Fruit fly (Drosophila melanogaster) whole organism, wandering third instar larva: ENCODE measurements around the gene CG16710.
A peak's percentile ranks its signal among the peaks of the same experiment; 100 is the strongest.

Source experiments
- Abd-B ChIP-seq: fragments of >200 bp; optimal IDR thresholded peaks from 2 replicates; lab custom pipeline; 2017; ENCODE audit warnings: missing biosample characterization, missing genetic modification characterization
- CG32264 ChIP-seq: fragments of 200-800 bp; sonication (Bioruptor generic); optimal IDR thresholded peaks from 2 replicates; lab custom pipeline; 2016; ENCODE audit warnings: missing biosample characterization, missing genetic modification characterization
- CG9705 ChIP-seq: fragments of 200-800 bp; sonication (Bioruptor generic); optimal IDR thresholded peaks from 2 replicates; lab custom pipeline; 2018; ENCODE audit warnings: missing biosample characterization, mild to moderate bottlenecking, missing genetic modification characterization
- CrebA ChIP-seq: fragments of 200-800 bp; sonication (Bioruptor generic); optimal IDR thresholded peaks from 2 replicates; lab custom pipeline; 2016; ENCODE audit warnings: missing biosample characterization, mild to moderate bottlenecking, missing genetic modification characterization, borderline replicate concordance
- Dfd ChIP-seq: fragments of >200 bp; optimal IDR thresholded peaks from 2 replicates; lab custom pipeline; 2017; ENCODE audit warnings: missing biosample characterization, missing genetic modification characterization
- Dif ChIP-seq: fragments of 200-275, 200-300 bp; sonication (Bioruptor generic); optimal IDR thresholded peaks from 2 replicates; lab custom pipeline; 2018; ENCODE audit warnings: missing biosample characterization, missing genetic modification characterization; ENCODE audit not compliant: partially characterized antibody
- GATAd ChIP-seq: sonication (Bioruptor generic); optimal IDR thresholded peaks from 2 replicates; lab custom pipeline; 2016; ENCODE audit warnings: missing biosample characterization, missing genetic modification characterization
- HLH106 ChIP-seq: fragments of 200-800 bp; optimal IDR thresholded peaks from 3 replicates; lab custom pipeline; 2019; ENCODE audit warnings: missing biosample characterization, mild to moderate bottlenecking, missing genetic modification characterization, moderate library complexity
- Hnf4 ChIP-seq: fragments of 200-800 bp; sonication (Bioruptor generic); optimal IDR thresholded peaks from 2 replicates; lab custom pipeline; 2016; ENCODE audit warnings: missing biosample characterization, mild to moderate bottlenecking, missing genetic modification characterization
- Hr78 ChIP-seq: fragments of >200 bp; optimal IDR thresholded peaks from 2 replicates; lab custom pipeline; 2017; ENCODE audit warnings: missing biosample characterization, missing genetic modification characterization
- Jra ChIP-seq: sonication (Bioruptor generic); optimal IDR thresholded peaks from 2 replicates; lab custom pipeline; 2016; ENCODE audit warnings: missing biosample characterization, missing genetic modification characterization
- Mio ChIP-seq: sonication (Bioruptor generic); optimal IDR thresholded peaks from 2 replicates; lab custom pipeline; 2016; ENCODE audit warnings: missing biosample characterization, missing genetic modification characterization
- Myc ChIP-seq: fragments of >200 bp; optimal IDR thresholded peaks from 2 replicates; lab custom pipeline; 2017
- N ChIP-seq: fragments of >200 bp; optimal IDR thresholded peaks from 2 replicates; lab custom pipeline; 2018; ENCODE audit warnings: missing biosample characterization, missing external identifiers, missing genetic modification characterization
- OdsH ChIP-seq: fragments of 200-800 bp; sonication (Bioruptor generic); optimal IDR thresholded peaks from 2 replicates; lab custom pipeline; 2016; ENCODE audit warnings: missing biosample characterization, mild to moderate bottlenecking, missing genetic modification characterization
- Rel ChIP-seq, 2 experiments: fragments of 200-800 bp; sonication (Bioruptor generic) in 1 of 2; optimal IDR thresholded peaks; 2 replicates in 1 of 2; 3 replicates in 1 of 2; lab custom pipeline; 2016 to 2019; ENCODE audit warnings: mild to moderate bottlenecking in 2 of 2, missing biosample characterization in 2 of 2, missing genetic modification characterization in 2 of 2, moderate library complexity in 1 of 2
- Sp1 ChIP-seq: fragments of 200-800 bp; sonication (Bioruptor generic); optimal IDR thresholded peaks from 3 replicates; lab custom pipeline; 2019; ENCODE audit warnings: missing biosample characterization, mild to moderate bottlenecking, missing genetic modification characterization, moderate library complexity
- Vsx2 ChIP-seq: fragments of 200-300, 225-300 bp; sonication (Bioruptor generic); optimal IDR thresholded peaks from 2 replicates; lab custom pipeline; 2018; ENCODE audit warnings: missing biosample characterization, missing genetic modification characterization; ENCODE audit not compliant: partially characterized antibody
- br ChIP-seq: fragments of 200-800 bp; sonication (Bioruptor generic); optimal IDR thresholded peaks from 2 replicates; lab custom pipeline; 2016; ENCODE audit warnings: missing biosample characterization, missing genetic modification characterization
- brk ChIP-seq: fragments of 200-800 bp; sonication (Bioruptor generic); optimal IDR thresholded peaks from 2 replicates; lab custom pipeline; 2016; ENCODE audit warnings: missing biosample characterization, mild to moderate bottlenecking, missing genetic modification characterization
- dl ChIP-seq, 2 experiments: fragments of 175-275, 200-275 bp in 1 of 2; fragments of 200-275 bp in 1 of 2; sonication (Bioruptor generic); optimal IDR thresholded peaks; lab custom pipeline; 2018; ENCODE audit warnings: mild to moderate bottlenecking in 2 of 2, missing biosample characterization in 2 of 2, missing genetic modification characterization in 2 of 2, moderate library complexity in 2 of 2; ENCODE audit not compliant: partially characterized antibody in 2 of 2, insufficient read depth in 1 of 2
- dmrt93B ChIP-seq: fragments of 200-800 bp; sonication (Bioruptor generic); optimal IDR thresholded peaks from 2 replicates; lab custom pipeline; 2018; ENCODE audit warnings: missing biosample characterization, mild to moderate bottlenecking, missing genetic modification characterization
- dsf ChIP-seq: sonication (Bioruptor generic); optimal IDR thresholded peaks from 2 replicates; lab custom pipeline; 2016; ENCODE audit warnings: missing biosample characterization, missing genetic modification characterization, borderline replicate concordance
- ey ChIP-seq: fragments of 200-800 bp; sonication (Bioruptor generic); optimal IDR thresholded peaks from 2 replicates; lab custom pipeline; 2016; ENCODE audit warnings: missing biosample characterization, missing genetic modification characterization
- foxo ChIP-seq, 2 experiments: fragments of 200-800 bp; sonication (Bioruptor generic); optimal IDR thresholded peaks; 2 replicates in 1 of 2; 3 replicates in 1 of 2; lab custom pipeline; 2016 to 2017; ENCODE audit warnings: missing biosample characterization in 2 of 2, missing genetic modification characterization in 2 of 2
- h ChIP-seq: fragments of 200-800 bp; sonication (Bioruptor generic); optimal IDR thresholded peaks from 3 replicates; lab custom pipeline; 2016; ENCODE audit warnings: missing biosample characterization, mild to moderate bottlenecking, missing genetic modification characterization
- lola ChIP-seq: fragments of >200 bp; optimal IDR thresholded peaks from 2 replicates; lab custom pipeline; 2017; ENCODE audit warnings: missing biosample characterization, missing genetic modification characterization
- pan ChIP-seq: fragments of >200 bp; optimal IDR thresholded peaks from 2 replicates; lab custom pipeline; 2017
- psq ChIP-seq: fragments of 200-800 bp; sonication (Bioruptor generic); optimal IDR thresholded peaks from 3 replicates; lab custom pipeline; 2017; ENCODE audit warnings: missing biosample characterization, mild to moderate bottlenecking, missing genetic modification characterization, moderate library complexity
- rgr ChIP-seq: fragments of 200-800 bp; sonication (Bioruptor generic); optimal IDR thresholded peaks from 3 replicates; lab custom pipeline; 2016; ENCODE audit warnings: missing biosample characterization, mild to moderate bottlenecking, missing genetic modification characterization
- sage ChIP-seq: fragments of 200-800 bp; sonication (Bioruptor generic); optimal IDR thresholded peaks from 2 replicates; lab custom pipeline; 2016; ENCODE audit warnings: missing biosample characterization, mild to moderate bottlenecking, missing genetic modification characterization
- sv ChIP-seq: fragments of 200-800 bp; sonication (Bioruptor generic); optimal IDR thresholded peaks from 3 replicates; lab custom pipeline; 2016; ENCODE audit warnings: missing biosample characterization, missing genetic modification characterization
- tai ChIP-seq: sonication (Bioruptor generic); optimal IDR thresholded peaks from 2 replicates; lab custom pipeline; 2016; ENCODE audit warnings: missing biosample characterization, missing genetic modification characterization
- usp ChIP-seq: fragments of >200 bp; optimal IDR thresholded peaks from 2 replicates; lab custom pipeline; 2017; ENCODE audit warnings: missing biosample characterization, missing genetic modification characterization
- woc ChIP-seq: sonication (Bioruptor generic); optimal IDR thresholded peaks from 2 replicates; lab custom pipeline; 2016; ENCODE audit warnings: missing biosample characterization, mild to moderate bottlenecking, missing genetic modification characterization

CG16710 gene

dm6 chr3R:23700304-23700767 is 18.0 kb downstream of the CG16710 start, which contains the start of the genes CG31468 and Gba1a:
CG31468 (minus strand) TSS chr3R:23700354.
Gba1a (plus strand) TSS chr3R:23700621.
- peak; percentile 26 for TF ChIP-seq Vsx2 (GFP tag; lab: Kevin White, UChicago)
- no peak for TF ChIP-seq Hnf4 (GFP tag; lab: Kevin White, UChicago)
- peak; percentile 16 for TF ChIP-seq h

dm6 chr3R:23702461-23702860 is 20.2 kb downstream of the CG16710 start, which contains the start of gene Qsox4:
Qsox4 (plus strand) TSS chr3R:23702761.
- TF ChIP-seq Hnf4 (GFP tag; lab: Kevin White, UChicago) (no peak), foxo (GFP tag; optimal IDR thresholded peaks at IDR 0.05; lab: Kevin White, UChicago) (no peak), dsf (GFP tag; lab: Kevin White, UChicago) (no peak), CrebA (GFP tag; lab: Kevin White, UChicago) (no peak), pan (no peak), sage (no peak), Mio (no peak)

dm6 chr3R:23704383-23705033 is 22.2 kb downstream of the CG16710 start, which contains the start of gene Gba1b:
Gba1b (plus strand) TSS chr3R:23704804.
- TF ChIP-seq ey (peak; percentile 21), foxo (GFP tag; optimal IDR thresholded peaks at IDR 0.05; lab: Kevin White, UChicago) (peak in 1 of 2 experiments; percentile 11), rgr (peak; percentile 5), pan (no peak), Rel (GFP tag; optimal IDR thresholded peaks at IDR 0.05; lab: Kevin White, UChicago) (no peak), Rel (tag; optimal IDR thresholded peaks at IDR 0.05; lab: Kevin White, UChicago) (no peak), woc (GFP tag; lab: Kevin White, UChicago) (no peak), h (peak; percentile 6), Hr78 (GFP tag; lab: Kevin White, UChicago) (no peak)
- TF ChIP-seq, all 38 proteins: peak for 4

dm6 chr3R:23709508-23710208 is 27.4 kb downstream of the CG16710 start, which contains the start of gene CG10301:
CG10301 (plus strand) TSS chr3R:23710158.
- TF ChIP-seq woc (GFP tag; lab: Kevin White, UChicago) = no peak
- TF ChIP-seq Mio = no peak
- TF ChIP-seq tai = no peak
- no peak for TF ChIP-seq h
- no peak for TF ChIP-seq Vsx2 (GFP tag; lab: Kevin White, UChicago)
- no peak for TF ChIP-seq CG32264 (GFP tag; lab: Kevin White, UChicago)
- TF ChIP-seq sv (GFP tag; lab: Kevin White, UChicago) = peak; percentile 35
- TF ChIP-seq, all 38 proteins: peak for 1

dm6 chr3R:23711195-23711594 is 28.9 kb downstream of the CG16710 start, which contains the start of gene CG10300:
CG10300 (plus strand) TSS chr3R:23711527.
- TF ChIP-seq dsf (GFP tag; lab: Kevin White, UChicago) = no peak
- no peak for TF ChIP-seq lola (GFP tag; lab: Kevin White, UChicago)
- TF ChIP-seq tai = no peak
- no peak for TF ChIP-seq Mio
- no peak for TF ChIP-seq pan
- TF ChIP-seq, all 38 proteins: peak for 0

- TF ChIP-seq GATAd (GFP tag; lab: Kevin White, UChicago) (no peak), h (peak; percentile 90), pan (no peak), CG9705 (GFP tag; lab: Kevin White, UChicago) (peak; percentile 74), br (GFP tag; lab: Kevin White, UChicago) (peak; percentile 90), Myc (lab: Kevin White, UChicago) (no peak), psq (peak; percentile 76), foxo (GFP tag; optimal IDR thresholded peaks at IDR 0.05; lab: Kevin White, UChicago) (peak; percentile 55 to 88), Jra (GFP tag; lab: Kevin White, UChicago) (peak; percentile 83), dmrt93B (GFP tag; lab: Kevin White, UChicago) (peak; percentile 75), dl (GFP tag; optimal IDR thresholded peaks at IDR 0.05; lab: Kevin White, UChicago; ENCODE audit: insufficient read depth in 1 of 2, partially characterized antibody in 2 of 2) (no peak), brk (GFP tag; lab: Kevin White, UChicago) (peak; percentile 72), woc (GFP tag; lab: Kevin White, UChicago) (peak; percentile 65), Sp1 (peak; percentile 86), rgr (peak; percentile 87), HLH106 (tag; lab: Kevin White, UChicago) (peak; percentile 78), tai (peak; percentile 76), usp (GFP tag; lab: Kevin White, UChicago) (no peak), Vsx2 (GFP tag; lab: Kevin White, UChicago) (no peak), sv (GFP tag; lab: Kevin White, UChicago) (peak; percentile 45), Dfd (GFP tag; lab: Kevin White, UChicago) (no peak), N (GFP tag; lab: Kevin White, UChicago) (no peak), Dif (GFP tag; lab: Kevin White, UChicago) (no peak), Hr78 (GFP tag; lab: Kevin White, UChicago) (no peak), OdsH (GFP tag; lab: Kevin White, UChicago) (peak; percentile 88), Abd-B (GFP tag; lab: Kevin White, UChicago) (no peak), CrebA (GFP tag; lab: Kevin White, UChicago) (no peak)
These were observed 31.6 kb downstream of the CG16710 start for dm6 chr3R:23713901-23714300.
